Worm (Caenorhabditis elegans): ENCODE data around the gene dgn-3.
"Not testable (repeated sequence)": the region's sequence is repeated elsewhere in the genome, so short reads cannot be mapped to it uniquely, and the experiment has no call there.

dgn-3 gene

ce11 chrX:1729558-1729957 lies at the start of gene dgn-3:
Gene dgn-3 (plus strand): TSS chrX:1729858.
- TF ChIP-seq W03F9.2 (tag; optimal IDR thresholded peaks at IDR 0.05) (no peak), dao-5 (tag; optimal IDR thresholded peaks at IDR 0.05) (no peak), him-1 (tag; optimal IDR thresholded peaks at IDR 0.05) (no peak)

DNA sequence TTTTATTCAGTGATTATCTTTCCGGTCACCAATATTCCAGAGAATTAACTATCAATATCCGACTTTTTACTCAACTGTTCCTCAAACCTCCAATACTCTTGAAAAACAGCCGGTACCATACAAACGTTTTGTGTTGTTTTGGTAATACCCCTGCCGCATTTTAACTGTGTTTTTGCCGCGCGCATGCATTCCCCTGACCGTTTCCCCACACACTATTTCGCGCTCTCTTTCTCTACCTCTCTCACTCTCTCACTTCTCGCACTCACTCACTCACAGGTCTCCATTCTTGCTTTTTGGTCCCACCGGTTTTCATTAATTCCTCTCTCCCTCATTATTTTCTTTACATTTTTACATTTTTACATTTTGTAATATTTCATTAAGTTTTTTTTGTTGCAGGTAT lies 47.1 kb upstream of the dgn-3 start, which contains the start of gene meg-4:
meg-4 (plus strand) TSS at position 397 of the 400 bp plus-strand sequence.
- TF ChIP-seq dao-5 (tag; optimal IDR thresholded peaks at IDR 0.05) (no peak), him-1 (tag; optimal IDR thresholded peaks at IDR 0.05) (no peak), W03F9.2 (tag; optimal IDR thresholded peaks at IDR 0.05) (no peak)

- not testable (repeated sequence) for TF ChIP-seq W03F9.2, him-1, dao-5 (tag; optimal IDR thresholded peaks at IDR 0.05)
Measured at ce11 chrX:1687079-1687478, 42.6 kb upstream of the dgn-3 start, which contains the start of gene C36C9.11. Gene C36C9.11 (plus strand): TSS chrX:1687379.

DNA sequence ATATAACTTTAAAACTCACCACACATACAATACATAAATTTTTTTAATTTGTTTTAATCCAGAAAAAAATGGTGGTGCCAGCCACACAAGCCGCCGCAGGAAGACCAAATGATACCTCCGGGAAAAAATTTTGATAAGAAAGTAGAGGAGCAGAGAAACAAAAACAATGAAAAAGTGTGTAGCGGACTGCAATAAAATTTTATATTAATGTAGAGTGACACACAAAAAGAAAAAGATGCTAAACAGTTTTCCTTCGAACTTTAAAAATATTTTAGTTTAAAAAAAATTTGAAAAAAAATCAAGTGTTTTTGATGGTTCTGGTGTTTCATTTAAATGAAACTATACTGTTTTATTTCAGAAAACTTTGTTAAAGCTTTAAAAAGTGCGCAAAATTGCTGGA lies 39.7 kb upstream of the dgn-3 start, which contains the start of gene C36C9.12:
C36C9.12 (minus strand) TSS at position 101 of the 400 bp plus-strand sequence.
- TF ChIP-seq dao-5, him-1, W03F9.2 (tag; optimal IDR thresholded peaks at IDR 0.05): not testable (repeated sequence)

ce11 chrX:1690894-1691293 lies 38.8 kb upstream of the dgn-3 start, which contains the start of gene C36C9.6:
Gene C36C9.6 (minus strand): TSS chrX:1690994.
- not testable (repeated sequence) for TF ChIP-seq W03F9.2, dao-5, him-1 (tag; optimal IDR thresholded peaks at IDR 0.05)

ce11 chrX:1696879-1697278 lies 32.8 kb upstream of the dgn-3 start, which contains the start of gene C36C9.4:
Gene C36C9.4 (minus strand): TSS chrX:1696979.
- not testable (repeated sequence) for TF ChIP-seq dao-5, W03F9.2, him-1 (tag; optimal IDR thresholded peaks at IDR 0.05)

DNA sequence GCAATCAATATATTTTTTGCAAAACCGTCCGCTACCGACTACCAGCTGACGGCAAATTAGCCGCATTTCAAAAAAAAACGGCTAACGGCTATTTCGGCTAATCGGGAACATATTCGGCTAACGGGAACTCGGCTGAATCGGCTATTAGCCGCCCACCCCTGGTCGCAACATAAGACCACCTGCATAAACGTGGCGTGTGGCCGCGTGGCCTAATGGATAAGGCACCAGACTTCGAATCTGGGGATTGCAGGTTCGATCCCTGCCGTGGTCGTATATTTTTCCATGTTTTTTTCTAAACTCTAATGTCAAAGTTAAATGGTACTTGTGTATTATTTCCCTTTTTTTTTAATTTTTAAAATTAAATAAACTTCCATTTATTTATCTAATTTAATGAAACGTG lies 31.2 kb upstream of the dgn-3 start:
- TF ChIP-seq him-1 (tag; optimal IDR thresholded peaks at IDR 0.05), result no peak
- TF ChIP-seq dao-5 (tag; optimal IDR thresholded peaks at IDR 0.05), result no peak
- TF ChIP-seq W03F9.2 (tag; optimal IDR thresholded peaks at IDR 0.05), result no peak

DNA sequence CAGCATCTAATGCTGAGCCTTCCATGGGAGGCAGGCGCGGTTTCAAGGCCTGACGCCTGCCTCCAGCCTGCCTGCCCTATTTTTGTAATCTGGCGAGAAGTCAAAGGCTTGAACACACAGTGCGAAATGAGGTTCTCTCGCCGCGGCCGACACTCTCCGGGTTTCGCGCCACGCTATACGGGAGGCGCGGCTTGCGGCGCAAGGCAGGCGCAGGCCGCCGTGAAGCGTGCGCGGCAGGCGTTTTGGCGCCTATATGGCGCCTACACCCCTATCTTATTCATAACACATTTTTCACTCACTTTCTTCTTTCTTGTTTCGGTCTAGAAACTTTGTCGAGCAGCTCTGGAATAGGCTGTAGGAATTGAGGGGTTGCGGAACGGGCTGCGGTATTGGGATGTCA lies 26.6 kb upstream of the dgn-3 start:
- TF ChIP-seq dao-5 (tag; optimal IDR thresholded peaks at IDR 0.05), result no peak
- no peak for TF ChIP-seq W03F9.2 (tag; optimal IDR thresholded peaks at IDR 0.05)
- TF ChIP-seq him-1 (tag; optimal IDR thresholded peaks at IDR 0.05), result no peak

DNA sequence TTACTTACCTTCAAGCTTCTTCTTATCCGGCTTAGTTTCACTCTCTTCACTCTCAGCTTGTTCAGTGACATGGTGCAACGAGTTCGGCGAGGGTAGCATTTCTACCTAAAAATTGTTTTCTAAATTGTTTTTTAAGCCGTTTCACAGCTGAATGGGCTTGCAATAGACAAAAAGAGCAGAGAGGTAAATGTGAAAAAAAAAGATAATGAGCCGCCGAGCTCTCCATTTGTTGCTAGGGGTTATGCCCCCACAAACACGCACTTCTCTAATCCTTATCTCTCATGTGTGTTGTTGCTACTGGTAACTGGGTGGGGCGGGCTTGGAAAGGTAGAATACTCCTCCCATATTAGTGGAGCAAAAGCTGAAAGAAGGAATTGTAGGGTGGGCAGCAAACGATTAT lies 25.8 kb upstream of the dgn-3 start, which contains the start of gene C36C9.5:
C36C9.5 (minus strand) TSS at position 101 of the 400 bp plus-strand sequence.
- TF ChIP-seq him-1 (tag; optimal IDR thresholded peaks at IDR 0.05), result no peak
- no peak for TF ChIP-seq W03F9.2 (tag; optimal IDR thresholded peaks at IDR 0.05)
- no peak for TF ChIP-seq dao-5 (tag; optimal IDR thresholded peaks at IDR 0.05)

DNA sequence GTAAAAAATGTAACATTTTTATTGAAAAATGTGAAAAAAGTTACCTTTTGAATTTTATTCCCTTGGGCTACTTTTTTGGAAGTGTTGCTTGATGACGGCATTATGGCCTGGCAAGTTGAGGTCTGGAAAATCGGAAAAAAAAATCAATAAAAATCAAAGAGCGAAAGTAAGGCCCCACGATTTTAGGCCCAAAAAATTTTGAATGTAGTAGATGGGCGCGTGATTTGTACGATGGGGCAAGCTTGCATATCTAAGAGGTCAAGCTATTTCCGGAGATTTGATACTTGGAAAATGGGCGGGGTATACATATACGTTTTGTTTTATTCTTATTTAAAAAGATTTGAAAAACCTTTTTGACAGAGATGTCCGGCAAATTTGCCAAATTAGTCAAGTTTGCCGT lies 23.1 kb upstream of the dgn-3 start, which contains the start of gene F07G6.5:
F07G6.5 (minus strand) TSS at position 101 of the 400 bp plus-strand sequence.
- TF ChIP-seq W03F9.2 (tag; optimal IDR thresholded peaks at IDR 0.05), result no peak
- TF ChIP-seq dao-5 (tag; optimal IDR thresholded peaks at IDR 0.05), result no peak
- no peak for TF ChIP-seq him-1 (tag; optimal IDR thresholded peaks at IDR 0.05)

DNA sequence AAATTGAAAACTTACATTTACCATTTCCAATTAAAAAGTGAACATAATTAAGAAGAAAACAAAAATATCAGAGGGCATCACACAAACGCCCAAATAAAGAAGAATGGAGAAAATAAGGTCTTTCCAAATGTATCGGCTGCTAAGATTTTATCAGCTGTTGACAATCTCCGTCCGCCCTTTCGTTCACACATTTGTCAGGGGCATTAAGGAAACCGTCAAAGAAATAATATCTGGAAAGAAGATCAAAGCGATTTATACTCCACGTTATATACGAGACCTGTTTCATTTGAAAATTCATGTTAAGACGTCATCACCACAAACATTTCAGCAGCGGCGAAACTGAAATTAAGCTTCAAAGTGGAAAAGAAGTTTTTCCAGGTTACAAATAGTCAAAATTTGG lies 17.1 kb upstream of the dgn-3 start, which contains the start of gene fbxa-52:
fbxa-52 (minus strand) TSS at position 101 of the 400 bp plus-strand sequence.
- TF ChIP-seq him-1 (tag; optimal IDR thresholded peaks at IDR 0.05) (no peak), dao-5 (tag; optimal IDR thresholded peaks at IDR 0.05) (no peak), W03F9.2 (tag; optimal IDR thresholded peaks at IDR 0.05) (no peak)

DNA sequence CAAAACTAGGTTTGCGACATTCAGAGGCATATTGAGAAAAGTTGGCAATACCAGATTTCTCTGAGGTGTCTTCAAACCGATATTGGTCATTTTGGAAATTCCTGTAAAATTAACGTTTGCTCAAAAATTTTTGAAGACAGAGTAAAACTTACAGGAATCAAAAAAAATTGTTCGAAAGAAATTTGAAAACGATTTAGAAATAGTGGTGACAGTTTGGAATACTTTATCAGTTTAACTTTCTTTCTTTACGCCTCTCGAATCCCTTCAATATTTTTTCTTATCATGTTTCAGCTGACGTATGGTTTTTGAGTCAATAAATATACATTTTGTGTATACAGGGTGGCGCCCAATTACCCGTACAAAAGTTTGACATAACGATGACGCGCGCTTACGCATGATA lies 11.2 kb upstream of the dgn-3 start, which contains the start of gene fbxa-53:
fbxa-53 (minus strand) TSS at position 101 of the 400 bp plus-strand sequence.
- TF ChIP-seq dao-5 (tag; optimal IDR thresholded peaks at IDR 0.05) (no peak), W03F9.2 (tag; optimal IDR thresholded peaks at IDR 0.05) (no peak), him-1 (tag; optimal IDR thresholded peaks at IDR 0.05) (no peak)

DNA sequence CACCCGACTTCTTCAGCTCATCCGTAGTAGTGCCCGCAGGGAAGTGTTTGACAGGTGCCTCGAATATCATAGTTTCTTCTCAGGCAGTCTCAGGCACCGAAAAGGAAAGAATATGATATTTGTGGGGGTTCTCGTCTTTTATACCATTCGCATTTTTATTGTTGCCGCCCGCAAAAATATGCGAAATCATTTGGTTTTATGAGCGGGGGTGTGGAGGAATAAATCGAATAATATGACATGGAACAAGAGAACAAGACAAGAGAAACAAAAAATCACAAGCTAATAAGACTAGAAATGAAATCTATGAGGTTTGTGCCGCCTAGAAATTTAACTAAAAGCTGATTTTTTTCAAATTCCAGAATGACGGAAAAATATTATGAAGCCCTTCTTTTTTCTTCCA lies 9.3 kb upstream of the dgn-3 start, which contains the start of gene F07G6.8:
F07G6.8 (minus strand) TSS at position 101 of the 400 bp plus-strand sequence.
- TF ChIP-seq him-1 (tag; optimal IDR thresholded peaks at IDR 0.05), result no peak
- no peak for TF ChIP-seq dao-5 (tag; optimal IDR thresholded peaks at IDR 0.05)
- no peak for TF ChIP-seq W03F9.2 (tag; optimal IDR thresholded peaks at IDR 0.05)

- TF ChIP-seq him-1 (tag; optimal IDR thresholded peaks at IDR 0.05), result no peak
- no peak for TF ChIP-seq W03F9.2 (tag; optimal IDR thresholded peaks at IDR 0.05)
- TF ChIP-seq dao-5 (tag; optimal IDR thresholded peaks at IDR 0.05), result no peak
Measured at ce11 chrX:1727056-1727455, 2.6 kb upstream of the dgn-3 start, which contains the start of gene F07G6.2. Gene F07G6.2 (plus strand): TSS chrX:1727356.

Measured in whole organism, L4/young adult.